Worm (Caenorhabditis elegans): ENCODE data around the gene xtr-2.

DNA sequence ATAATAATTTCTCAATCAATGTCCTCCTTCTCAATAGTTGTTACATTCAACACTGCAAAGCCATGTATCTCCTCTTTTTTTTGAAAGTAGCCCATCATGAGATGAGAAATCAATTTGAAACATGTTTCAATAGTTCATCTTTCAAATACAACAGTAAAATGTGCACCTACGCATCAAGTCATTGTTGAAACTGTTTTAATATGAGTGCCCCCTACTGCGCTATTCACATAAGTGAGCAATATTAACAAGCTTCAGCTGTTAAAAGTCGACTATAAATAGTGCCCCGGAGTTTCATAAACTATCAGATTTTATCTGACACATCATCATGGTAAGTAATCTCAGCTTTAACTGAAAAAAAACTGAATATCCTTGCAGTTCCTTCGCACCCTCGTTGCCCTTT lies 45.1 kb downstream of the xtr-2 start, which contains the start of the genes nspc-15 and F19H6.6:
- TF ChIP-seq flt-1 (GFP tag; IDR thresholded peaks at IDR 0.05): no peak
- TF ChIP-seq hmbx-1 (tag; optimal IDR thresholded peaks at IDR 0.05): no peak
- no peak for TF ChIP-seq ama-1 (optimal IDR thresholded peaks at IDR 0.05)
- no peak for TF ChIP-seq hnd-1 (tag; optimal IDR thresholded peaks at IDR 0.05)
- no peak for TF ChIP-seq ceh-36 (tag; optimal IDR thresholded peaks at IDR 0.05)
- TF ChIP-seq tbx-11 (GFP tag; IDR thresholded peaks at IDR 0.05): no peak
- no peak for TF ChIP-seq ceh-13 (GFP tag; optimal IDR thresholded peaks at IDR 0.05)
- no peak for TF ChIP-seq tbx-37 (GFP tag; conservative IDR thresholded peaks at IDR 0.05)
- TF ChIP-seq ets-7 (tag; optimal IDR thresholded peaks at IDR 0.05): no peak
- TF ChIP-seq F13C5.2 (tag; optimal IDR thresholded peaks at IDR 0.05): no peak
- no peak for TF ChIP-seq B0310.2 (tag; optimal IDR thresholded peaks at IDR 0.05)
- no peak for TF ChIP-seq scrt-1 (GFP tag; IDR thresholded peaks at IDR 0.05)
- TF ChIP-seq pes-1 (GFP tag; IDR thresholded peaks at IDR 0.05): no peak
- no peak for TF ChIP-seq sea-1 (GFP tag; conservative IDR thresholded peaks at IDR 0.05)

Measured in whole organism, early embryonic.